Fruit fly (Drosophila melanogaster): ENCODE results near the gene Pburs.

Pburs gene

DNA sequence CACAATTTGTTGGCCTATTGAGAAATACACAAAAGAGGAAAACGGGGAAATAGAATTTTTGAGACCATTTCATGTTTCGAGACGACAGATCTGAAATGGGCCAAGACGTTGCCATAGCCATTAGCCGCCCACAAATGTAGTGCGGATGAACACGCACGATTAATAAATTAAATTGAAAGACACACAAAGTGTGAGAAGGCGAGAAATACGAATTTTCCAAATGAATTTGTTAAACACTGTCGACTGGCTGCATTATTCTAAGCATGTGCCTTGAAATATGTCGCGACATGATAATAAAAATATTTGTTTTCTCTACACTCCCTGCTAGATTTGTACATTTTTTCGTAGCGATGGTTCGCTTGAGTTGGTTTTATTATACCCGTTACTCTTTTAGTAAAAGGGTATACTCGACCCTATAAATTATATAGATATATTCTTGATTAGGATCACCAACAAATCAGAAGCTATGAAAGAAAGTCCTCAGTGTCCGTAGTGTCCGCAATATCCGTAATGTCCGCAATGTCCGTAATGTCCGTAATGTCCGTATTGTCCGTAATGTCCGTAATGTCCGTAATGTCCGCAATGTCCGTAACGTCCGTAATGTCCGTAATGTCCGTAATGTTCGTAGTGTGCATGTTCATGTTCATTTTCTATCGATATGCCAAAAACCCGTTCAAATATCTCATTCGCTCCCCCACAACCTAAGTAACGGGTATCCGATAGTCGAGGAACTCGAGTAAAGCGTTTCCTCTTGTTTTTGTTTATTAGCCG lies 40.5 kb downstream of the Pburs start (continued):
- no peak for TF ChIP-seq Camta (GFP tag; optimal IDR thresholded peaks at IDR 0.05)
- TF ChIP-seq Rfx (GFP tag; IDR thresholded peaks at IDR 0.05) = peak; percentile 54
- TF ChIP-seq mirr (GFP tag; optimal IDR thresholded peaks at IDR 0.05) = no peak
- no peak for TF ChIP-seq al (GFP tag; IDR thresholded peaks at IDR 0.05)
- no peak for TF ChIP-seq so (GFP tag; IDR thresholded peaks at IDR 0.05)
- TF ChIP-seq Nf-YC (tag; optimal IDR thresholded peaks at IDR 0.05) = peak; percentile 7
- no peak for TF ChIP-seq CG16813 (GFP tag; IDR thresholded peaks at IDR 0.05; ENCODE audit: partially characterized antibody)
- TF ChIP-seq CG11398 (GFP tag; optimal IDR thresholded peaks at IDR 0.05) = no peak
- no peak for TF ChIP-seq ERR (GFP tag; optimal IDR thresholded peaks at IDR 0.05)
- peak; percentile 1 for TF ChIP-seq CG18599 (GFP tag; optimal IDR thresholded peaks at IDR 0.05)
- TF ChIP-seq CG31441 (GFP tag; IDR thresholded peaks at IDR 0.05) = peak; percentile 64
- peak; percentile 65 for TF ChIP-seq CG18619 (GFP tag; optimal IDR thresholded peaks at IDR 0.05)
- no peak for TF ChIP-seq pum (GFP tag; optimal IDR thresholded peaks at IDR 0.05)
- no peak for TF ChIP-seq CG7987 (GFP tag; optimal IDR thresholded peaks at IDR 0.05)
- peak; percentile 6 for TF ChIP-seq NfI (GFP tag; optimal IDR thresholded peaks at IDR 0.05)
- peak; percentile 66 for TF ChIP-seq dmrt99B (tag; optimal IDR thresholded peaks at IDR 0.05)
- no peak for TF ChIP-seq Stat92E (GFP tag; optimal IDR thresholded peaks at IDR 0.05)
- peak; percentile 18; the same call in 1 of the 2 replicates for TF ChIP-seq gt (GFP tag; IDR thresholded peaks at IDR 0.05)
- TF ChIP-seq CG16863 (GFP tag; optimal IDR thresholded peaks at IDR 0.05) = peak; percentile 45
- no peak for TF ChIP-seq Lpt (GFP tag; optimal IDR thresholded peaks at IDR 0.05)
- no peak for TF ChIP-seq ab (GFP tag; optimal IDR thresholded peaks at IDR 0.05)
- TF ChIP-seq CG8944 (GFP tag; optimal IDR thresholded peaks at IDR 0.05) = peak; percentile 12
- no peak for TF ChIP-seq CG8388 (GFP tag; optimal IDR thresholded peaks at IDR 0.05)
- TF ChIP-seq CG15073 (GFP tag; optimal IDR thresholded peaks at IDR 0.05) = no peak
- no peak for TF ChIP-seq CG30020 (tag; optimal IDR thresholded peaks at IDR 0.05)
- no peak for TF ChIP-seq CG3995 (GFP tag; optimal IDR thresholded peaks at IDR 0.05)
- TF ChIP-seq ttk (GFP tag; IDR thresholded peaks at IDR 0.05) = peak; percentile 34; the same call in 1 of the 2 replicates
- no peak for TF ChIP-seq CG13296 (GFP tag; optimal IDR thresholded peaks at IDR 0.05)
- TF ChIP-seq Eip74EF (GFP tag; optimal IDR thresholded peaks at IDR 0.05) = peak in 1 of 2 experiments; percentile 47
- no peak for TF ChIP-seq CG2199 (GFP tag; IDR thresholded peaks at IDR 0.05)
- TF ChIP-seq CG34224 (GFP tag; IDR thresholded peaks at IDR 0.05; ENCODE audit: partially characterized antibody) = no peak
- no peak for TF ChIP-seq pita (GFP tag; optimal IDR thresholded peaks at IDR 0.05)
- no peak for TF ChIP-seq Atf-2 (GFP tag; optimal IDR thresholded peaks at IDR 0.05)
- TF ChIP-seq E2f1 (GFP tag; IDR thresholded peaks at IDR 0.05) = peak; percentile 38
- no peak for TF ChIP-seq pho (GFP tag; optimal IDR thresholded peaks at IDR 0.05)
- no peak for TF ChIP-seq Deaf1 (tag; optimal IDR thresholded peaks at IDR 0.05)
- TF ChIP-seq gce (GFP tag; IDR thresholded peaks at IDR 0.05) = no peak
- no peak for TF ChIP-seq bsh (GFP tag; optimal IDR thresholded peaks at IDR 0.05)
- peak in 1 of 2 experiments; percentile 21 for TF ChIP-seq Pdp1 (GFP tag; optimal IDR thresholded peaks at IDR 0.05)
- TF ChIP-seq Mes4 (GFP tag; optimal IDR thresholded peaks at IDR 0.05) = peak; percentile 19
- 0 out of 2 replicates have a peak, but pooled peaks have one; percentile 16 for TF ChIP-seq danr (GFP tag; IDR thresholded peaks at IDR 0.05)
- TF ChIP-seq CG12155 (GFP tag; optimal IDR thresholded peaks at IDR 0.05) = no peak
- no peak for TF ChIP-seq CG11247 (GFP tag; IDR thresholded peaks at IDR 0.05)
- peak; percentile 44 for TF ChIP-seq bab2 (GFP tag; optimal IDR thresholded peaks at IDR 0.05)
- TF ChIP-seq cwo (GFP tag; optimal IDR thresholded peaks at IDR 0.05) = no peak
- peak; percentile 27 for TF ChIP-seq Sox102F (GFP tag; optimal IDR thresholded peaks at IDR 0.05)
- no peak for TF ChIP-seq CG2129 (GFP tag; IDR thresholded peaks at IDR 0.05; ENCODE audit: partially characterized antibody)
- TF ChIP-seq tio (GFP tag; optimal IDR thresholded peaks at IDR 0.05) = peak; percentile 46
- no peak for TF ChIP-seq kni (GFP tag; optimal IDR thresholded peaks at IDR 0.05)
